Fruit fly (Drosophila melanogaster) whole organism, embryonic: Measurements from ENCODE around the gene nmdyn-D6.
A peak's percentile ranks its signal among the peaks of the same experiment; 100 is the strongest.

Source experiments
- Bdp1 ChIP-seq: fragments of 200-800 bp; sonication (Bioruptor generic); optimal IDR thresholded peaks from 3 replicates; lab custom pipeline; 2016; ENCODE audit warnings: missing biosample characterization, missing genetic modification characterization
- Bgb ChIP-seq: fragments of 200-800 bp; sonication (Bioruptor generic); IDR thresholded peaks from 2 replicates; pipeline ENCODE4 v1.3.6; 2022; ENCODE audit warnings: missing biosample characterization, missing genetic modification characterization; ENCODE audit not compliant: partially characterized antibody
- Blimp-1 ChIP-seq: fragments of 200-800 bp; sonication (Bioruptor generic); optimal IDR thresholded peaks from 3 replicates; lab custom pipeline; 2018; ENCODE audit warnings: missing biosample characterization, missing genetic modification characterization, mild to moderate bottlenecking, moderate library complexity, missing genetic modification reagents
- CG10431 ChIP-seq: fragments of 200-800 bp; sonication (Bioruptor generic); optimal IDR thresholded peaks from 3 replicates; lab custom pipeline; 2018; ENCODE audit warnings: missing biosample characterization, mild to moderate bottlenecking, missing genetic modification characterization
- CG10462 ChIP-seq: fragments of 200-800 bp; sonication (Bioruptor generic); optimal IDR thresholded peaks from 2 replicates; lab custom pipeline; 2016; ENCODE audit warnings: missing biosample characterization, missing genetic modification characterization
- CG10979 ChIP-seq: fragments of 200-800 bp; sonication (Bioruptor generic); optimal IDR thresholded peaks from 2 replicates; lab custom pipeline; 2018; ENCODE audit warnings: missing biosample characterization, mild to moderate bottlenecking, missing genetic modification characterization, moderate library complexity
- CG11247 ChIP-seq: fragments of 200-800 bp; sonication (Bioruptor generic); IDR thresholded peaks from 2 replicates; pipeline ENCODE4 v1.3.6; 2022; ENCODE audit warnings: missing biosample characterization, missing genetic modification characterization
- CG11723 ChIP-seq: fragments of 200-800 bp; sonication (Bioruptor generic); optimal IDR thresholded peaks from 2 replicates; lab custom pipeline; 2017; ENCODE audit warnings: missing biosample characterization, mild to moderate bottlenecking, missing genetic modification characterization
- CG12071 ChIP-seq: fragments of 200-800 bp; sonication (Bioruptor generic); optimal IDR thresholded peaks from 3 replicates; lab custom pipeline; 2018; ENCODE audit warnings: missing biosample characterization, mild to moderate bottlenecking, missing genetic modification characterization
- CG15696 ChIP-seq: fragments of 200-800 bp; sonication (Bioruptor generic); optimal IDR thresholded peaks from 2 replicates; lab custom pipeline; 2019; ENCODE audit warnings: missing biosample characterization, mild to moderate bottlenecking, missing genetic modification characterization, moderate library complexity
- CG16863 ChIP-seq: fragments of 200-800 bp; sonication (Bioruptor generic); optimal IDR thresholded peaks from 3 replicates; lab custom pipeline; 2016; ENCODE audit warnings: missing biosample characterization, missing genetic modification characterization
- CG17829 ChIP-seq: fragments of 200-800 bp; optimal IDR thresholded peaks from 2 replicates; lab custom pipeline; 2019; ENCODE audit warnings: missing biosample characterization, mild to moderate bottlenecking, missing genetic modification characterization, moderate library complexity
- CG2199 ChIP-seq: fragments of 200-800 bp; sonication (Bioruptor generic); IDR thresholded peaks from 3 replicates; pipeline ENCODE4 v1.3.6; 2022; ENCODE audit warnings: missing biosample characterization, missing genetic modification characterization
- CG2678 ChIP-seq: fragments of 200-800 bp; sonication (Bioruptor generic); optimal IDR thresholded peaks from 3 replicates; lab custom pipeline; 2019; ENCODE audit warnings: missing biosample characterization, mild to moderate bottlenecking, missing genetic modification characterization, moderate library complexity
- CG2889 ChIP-seq: fragments of 200-800 bp; sonication (Bioruptor generic); IDR thresholded peaks from 3 replicates; pipeline ENCODE4 v1.3.6; 2022; ENCODE audit warnings: missing biosample characterization, missing genetic modification characterization
- CG3995 ChIP-seq: fragments of 200-800 bp; sonication (Bioruptor generic); optimal IDR thresholded peaks from 3 replicates; lab custom pipeline; 2016; ENCODE audit warnings: missing biosample characterization, missing genetic modification characterization
- CG6689 ChIP-seq: fragments of 200-800 bp; sonication (Bioruptor generic); IDR thresholded peaks from 2 replicates; pipeline ENCODE4 v1.3.6; 2022; ENCODE audit warnings: missing biosample characterization, missing genetic modification characterization
- CG8478 ChIP-seq: fragments of >200 bp; optimal IDR thresholded peaks from 2 replicates; lab custom pipeline; 2018
- E2f2 ChIP-seq: fragments of 200-800 bp; sonication (Bioruptor generic); IDR thresholded peaks from 2 replicates; pipeline ENCODE4 v1.3.6; 2022; ENCODE audit warnings: missing biosample characterization, missing genetic modification characterization
- Fer2 ChIP-seq: fragments of 200-800 bp; sonication (Bioruptor generic); optimal IDR thresholded peaks from 2 replicates; lab custom pipeline; 2018; ENCODE audit warnings: missing biosample characterization, mild to moderate bottlenecking, missing genetic modification characterization, moderate library complexity
- Fer3 ChIP-seq: fragments of 200-800 bp; sonication (Bioruptor generic); optimal IDR thresholded peaks from 2 replicates; lab custom pipeline; 2018; ENCODE audit warnings: missing biosample characterization, mild to moderate bottlenecking, missing genetic modification characterization, moderate library complexity
- Gug ChIP-seq: fragments of 200-800 bp; sonication (Bioruptor generic); IDR thresholded peaks from 4 replicates; pipeline ENCODE4 v1.3.6; 2022; ENCODE audit warnings: missing biosample characterization, missing genetic modification characterization
- Hr3 ChIP-seq: fragments of 200-800 bp; sonication (Bioruptor generic); optimal IDR thresholded peaks from 3 replicates; lab custom pipeline; 2016; ENCODE audit warnings: missing biosample characterization, missing genetic modification characterization
- MBD-R2 ChIP-seq: fragments of 200-800 bp; sonication (Bioruptor generic); IDR thresholded peaks from 2 replicates; pipeline ENCODE4 v1.3.6; 2022; ENCODE audit warnings: missing biosample characterization, missing genetic modification characterization
- NC2β ChIP-seq: fragments of 200-800 bp; sonication (Bioruptor generic); optimal IDR thresholded peaks from 2 replicates; lab custom pipeline; 2016; ENCODE audit warnings: missing biosample characterization, missing genetic modification characterization
- Oaz ChIP-seq: fragments of 200-800 bp; sonication (Bioruptor generic); IDR thresholded peaks from 2 replicates; pipeline ENCODE4 v1.3.6; 2022; ENCODE audit warnings: missing biosample characterization, missing genetic modification characterization
- Oli ChIP-seq: fragments of 200-800 bp; sonication (Bioruptor generic); optimal IDR thresholded peaks from 2 replicates; lab custom pipeline; 2018; ENCODE audit warnings: missing biosample characterization, mild to moderate bottlenecking, missing genetic modification characterization, moderate library complexity
- Ptx1 ChIP-seq: fragments of 200-800 bp; sonication (Bioruptor generic); IDR thresholded peaks from 2 replicates; pipeline ENCODE4 v1.3.6; 2022; ENCODE audit warnings: missing biosample characterization, missing genetic modification characterization
- Sry-β ChIP-seq: fragments of 200-800 bp; sonication (Bioruptor generic); optimal IDR thresholded peaks from 2 replicates; lab custom pipeline; 2018; ENCODE audit warnings: missing biosample characterization, mild to moderate bottlenecking, missing genetic modification characterization, moderate library complexity
- Stat92E ChIP-seq, 3 experiments: fragments of >200 bp in 2 of 3; fragments of 200-800 bp in 1 of 3; sonication (Bioruptor generic) in 1 of 3; optimal IDR thresholded peaks; 2 replicates each; lab custom pipeline; 2017 to 2019; ENCODE audit warnings: missing biosample characterization in 3 of 3, missing genetic modification characterization in 3 of 3, mild to moderate bottlenecking in 1 of 3, moderate library complexity in 1 of 3
- Xbp1 ChIP-seq: fragments of 200-800 bp; sonication (Bioruptor generic); optimal IDR thresholded peaks from 3 replicates; lab custom pipeline; 2016; ENCODE audit warnings: missing biosample characterization, mild to moderate bottlenecking, missing genetic modification characterization
- ab ChIP-seq: fragments of 200-800 bp; sonication (Bioruptor generic); optimal IDR thresholded peaks from 2 replicates; lab custom pipeline; 2016; ENCODE audit warnings: missing biosample characterization, missing genetic modification characterization
- az2 ChIP-seq: fragments of 200-800 bp; sonication (Bioruptor generic); optimal IDR thresholded peaks from 3 replicates; lab custom pipeline; 2016; ENCODE audit warnings: missing biosample characterization, missing genetic modification characterization
- bowl ChIP-seq: fragments of 200-800 bp; sonication (Bioruptor generic); IDR thresholded peaks from 2 replicates; pipeline ENCODE4 v1.3.6; 2022; ENCODE audit warnings: missing biosample characterization, missing genetic modification characterization
- br ChIP-seq: fragments of >200 bp; optimal IDR thresholded peaks from 2 replicates; lab custom pipeline; 2017
- chinmo ChIP-seq: fragments of 200-800 bp; sonication (Bioruptor generic); IDR thresholded peaks from 4 replicates; pipeline ENCODE4 v1.3.6; 2022; ENCODE audit warnings: missing biosample characterization, missing genetic modification characterization; ENCODE audit not compliant: partially characterized antibody
- ems ChIP-seq: fragments of 200-800 bp; sonication (Bioruptor generic); optimal IDR thresholded peaks from 3 replicates; lab custom pipeline; 2016; ENCODE audit warnings: missing biosample characterization, missing genetic modification characterization
- ftz-f1 ChIP-seq: fragments of 200-800 bp; sonication (Bioruptor generic); optimal IDR thresholded peaks from 2 replicates; lab custom pipeline; 2016; ENCODE audit warnings: missing biosample characterization, missing genetic modification characterization
- gro ChIP-seq: fragments of 200-800 bp; sonication (Bioruptor generic); optimal IDR thresholded peaks from 2 replicates; lab custom pipeline; 2016; ENCODE audit warnings: missing biosample characterization, missing genetic modification characterization
- kni ChIP-seq: fragments of 200-800 bp; sonication (Bioruptor generic); optimal IDR thresholded peaks from 3 replicates; lab custom pipeline; 2017; ENCODE audit warnings: mild to moderate bottlenecking, missing biosample characterization, missing genetic modification reagents, missing genetic modification characterization
- luna ChIP-seq: fragments of 200-800 bp; sonication (Bioruptor generic); optimal IDR thresholded peaks from 2 replicates; lab custom pipeline; 2016; ENCODE audit warnings: missing biosample characterization, missing genetic modification characterization
- p53 ChIP-seq: fragments of 200-800 bp; sonication (Bioruptor generic); optimal IDR thresholded peaks from 2 replicates; lab custom pipeline; 2016; ENCODE audit warnings: missing biosample characterization, missing genetic modification characterization
- pho ChIP-seq: fragments of 200-800 bp; sonication (Bioruptor generic); optimal IDR thresholded peaks from 2 replicates; lab custom pipeline; 2016; ENCODE audit warnings: missing biosample characterization, missing genetic modification characterization
- pita ChIP-seq: fragments of 200-800 bp; sonication (Bioruptor generic); optimal IDR thresholded peaks from 2 replicates; lab custom pipeline; 2017; ENCODE audit warnings: missing biosample characterization, mild to moderate bottlenecking, missing genetic modification characterization
- prd ChIP-seq, 3 experiments: fragments of >200 bp in 2 of 3; fragments of 200-800 bp in 1 of 3; sonication (Bioruptor generic) in 1 of 3; optimal IDR thresholded peaks in 2 of 3; IDR thresholded peaks in 1 of 3; 2 replicates in 2 of 3; 3 replicates in 1 of 3; pipeline versions ENCODE4 v1.3.6 to Lab custom; 2017 to 2022; ENCODE audit warnings: missing biosample characterization in 1 of 3, missing genetic modification characterization in 1 of 3
- rib ChIP-seq: fragments of 200-800 bp; sonication (Bioruptor generic); IDR thresholded peaks from 2 replicates; pipeline ENCODE4 v1.3.6; 2022; ENCODE audit warnings: missing biosample characterization, missing genetic modification characterization
- sr ChIP-seq: fragments of 200-800 bp; sonication (Bioruptor generic); IDR thresholded peaks from 3 replicates; pipeline ENCODE4 v1.3.6; 2022; ENCODE audit warnings: missing biosample characterization, missing genetic modification characterization
- sug ChIP-seq: fragments of 200-800 bp; optimal IDR thresholded peaks from 2 replicates; lab custom pipeline; 2019; ENCODE audit warnings: missing biosample characterization, mild to moderate bottlenecking, missing genetic modification characterization, moderate library complexity
- trh ChIP-seq: fragments of 200-800 bp; sonication (Bioruptor generic); optimal IDR thresholded peaks from 2 replicates; lab custom pipeline; 2016; ENCODE audit warnings: missing biosample characterization, missing genetic modification characterization
- vvl ChIP-seq: fragments of 200-800 bp; sonication (Bioruptor generic); IDR thresholded peaks from 2 replicates; pipeline ENCODE4 v1.3.6; 2022; ENCODE audit warnings: missing biosample characterization, missing genetic modification characterization
- zf30C ChIP-seq: fragments of 200-800 bp; sonication (Bioruptor generic); optimal IDR thresholded peaks from 3 replicates; lab custom pipeline; 2018; ENCODE audit warnings: missing biosample characterization, mild to moderate bottlenecking, missing genetic modification characterization

Gene nmdyn-D6

DNA sequence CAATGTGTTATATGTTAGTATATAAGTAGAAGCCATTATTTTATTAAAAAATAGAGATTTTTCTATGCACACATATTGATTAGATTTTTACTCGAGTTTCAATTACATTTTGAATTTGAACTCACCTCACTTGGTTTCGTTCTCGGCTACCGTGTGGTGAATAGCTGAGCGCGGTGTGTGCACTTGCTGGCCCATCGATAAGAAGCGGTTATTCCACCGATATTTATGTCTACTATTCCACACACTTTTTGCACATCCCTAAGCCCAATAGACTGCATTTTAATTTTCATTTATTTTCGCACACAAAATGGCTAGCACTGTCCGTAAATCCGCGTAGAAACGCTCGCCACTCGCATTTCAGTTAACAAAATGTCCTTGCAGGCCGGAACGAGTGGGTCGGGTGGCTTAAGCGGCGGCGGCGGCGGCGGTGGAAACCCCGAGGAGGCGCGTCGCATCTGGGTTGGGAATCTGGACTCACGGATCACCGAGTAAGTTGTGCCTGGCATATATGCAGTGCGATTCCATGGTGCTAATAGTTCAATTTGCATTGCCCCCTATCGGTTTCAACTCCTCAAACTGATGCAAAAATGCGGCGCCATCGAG lies 3.0 kb upstream of the nmdyn-D6 start, which contains the start of gene CG14414 (continued):
- TF ChIP-seq trh (GFP tag; lab: Kevin White, UChicago) (no peak), CG11247 (no peak), ems (peak; percentile 14), MBD-R2 (peak; percentile 90), sug (tag; lab: Kevin White, UChicago) (no peak), pho (GFP tag; lab: Kevin White, UChicago) (peak; percentile 23), pita (GFP tag; lab: Kevin White, UChicago) (peak; percentile 76), Hr3 (GFP tag; lab: Kevin White, UChicago) (no peak), zf30C (no peak), Xbp1 (GFP tag; lab: Kevin White, UChicago) (peak; percentile 28), Ptx1 (0 out of 2 replicates have a peak, but pooled peaks have one; percentile 13), vvl (GFP tag; lab: Robert Waterston, UW) (no peak; the same call in 1 of the 2 replicates), CG12071 (GFP tag; lab: Kevin White, UChicago) (no peak), CG16863 (no peak), br (lab: Kevin White, UChicago) (no peak), Stat92E (GFP tag; optimal IDR thresholded peaks at IDR 0.05; lab: Kevin White, UChicago) (no peak), CG10431 (GFP tag; lab: Kevin White, UChicago) (no peak), rib (GFP tag; lab: Robert Waterston, UW) (no peak), gro (GFP tag; lab: Kevin White, UChicago) (peak; percentile 28), CG8478 (lab: Kevin White, UChicago) (no peak), Bgb (GFP tag; lab: Robert Waterston, UW) (peak; percentile 93), ab (GFP tag; lab: Kevin White, UChicago) (no peak), CG17829 (tag; lab: Kevin White, UChicago) (peak; percentile 45), CG2889 (no peak), Gug (GFP tag; lab: Robert Waterston, UW) (peak; percentile 37; the same call in 2 of the 4 replicates), az2 (GFP tag; lab: Kevin White, UChicago) (no peak), CG15696 (no peak), CG10462 (no peak), prd (optimal IDR thresholded peaks at IDR 0.05; lab: Kevin White, UChicago) (no peak), prd (GFP tag; IDR thresholded peaks at IDR 0.05; lab: Robert Waterston, UW) (no peak), CG10979 (tag; lab: Kevin White, UChicago) (no peak), Oaz (GFP tag; lab: Robert Waterston, UW) (no peak), luna (no peak), Fer3 (tag; lab: Kevin White, UChicago) (no peak), sr (GFP tag; lab: Robert Waterston, UW) (no peak), CG11723 (GFP tag; lab: Kevin White, UChicago) (no peak), Sry-β (no peak), CG3995 (peak; percentile 23), CG6689 (GFP tag; lab: Robert Waterston, UW) (no peak), Blimp-1 (GFP tag; lab: Kevin White, UChicago) (no peak), Bdp1 (GFP tag; lab: Kevin White, UChicago) (no peak), Fer2 (tag; lab: Kevin White, UChicago) (no peak), CG2199 (GFP tag; lab: Robert Waterston, UW) (no peak), CG2678 (tag; lab: Kevin White, UChicago) (no peak), p53 (GFP tag; lab: Kevin White, UChicago) (no peak), bowl (GFP tag; lab: Robert Waterston, UW) (no peak), E2f2 (peak; percentile 89), kni (GFP tag; lab: Kevin White, UChicago) (no peak), NC2β (GFP tag; lab: Kevin White, UChicago) (peak; percentile 5), ftz-f1 (GFP tag; lab: Kevin White, UChicago) (no peak), Oli (tag; lab: Kevin White, UChicago) (no peak), chinmo (peak; percentile 92)
